Worm (Caenorhabditis elegans): ENCODE measurements around the gene T01G5.6.

The T01G5.6 gene

ce11 chrV:15068378-15068777, 45.5 kb downstream of the T01G5.6 start, which contains the start of gene dnj-3:
Gene dnj-3 (plus strand): TSS chrV:15068678.
- TF ChIP-seq efl-1 (optimal IDR thresholded peaks at IDR 0.05) (no peak), efl-1 (GFP tag; optimal IDR thresholded peaks at IDR 0.05 in 1 of 2) (peak in 1 of 2 experiments; percentile 24), ztf-4 (tag; optimal IDR thresholded peaks at IDR 0.05) (no peak), pqm-1 (tag; optimal IDR thresholded peaks at IDR 0.05) (no peak), rnt-1 (tag; optimal IDR thresholded peaks at IDR 0.05) (no peak)

DNA sequence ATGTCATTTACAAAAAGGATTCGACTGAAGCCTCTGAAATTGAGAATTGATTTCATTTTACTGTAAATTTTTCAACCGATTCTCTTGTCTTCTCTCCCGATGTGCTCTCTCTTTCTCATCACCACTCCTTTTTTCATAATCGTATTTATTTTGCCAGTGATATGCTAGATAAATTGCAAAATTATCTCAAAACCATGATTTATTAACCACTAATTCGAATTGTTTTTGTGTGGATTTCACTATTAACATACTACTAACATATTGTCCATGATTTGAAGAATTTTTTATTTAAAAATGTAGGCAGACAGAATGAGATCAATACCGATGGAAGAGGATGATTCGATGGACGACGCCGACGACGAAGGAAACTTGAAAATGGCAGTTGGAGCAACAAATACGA, 46.7 kb downstream of the T01G5.6 start, which contains the start of gene C25D7.10:
TSS of gene C25D7.10 (plus strand) at position 301 of the 400 bp plus-strand sequence.
- TF ChIP-seq dsc-1 (tag; optimal IDR thresholded peaks at IDR 0.05) = no peak
- no peak for TF ChIP-seq unc-98 (GFP tag; IDR thresholded peaks at IDR 0.05)
- TF ChIP-seq nhr-84 (tag; optimal IDR thresholded peaks at IDR 0.05) = no peak
- TF ChIP-seq C04F5.9 (tag; optimal IDR thresholded peaks at IDR 0.05) = no peak
- no peak for TF ChIP-seq aha-1 (tag; optimal IDR thresholded peaks at IDR 0.05)
- TF ChIP-seq isw-1 (GFP tag; IDR thresholded peaks at IDR 0.05) = no peak

DNA sequence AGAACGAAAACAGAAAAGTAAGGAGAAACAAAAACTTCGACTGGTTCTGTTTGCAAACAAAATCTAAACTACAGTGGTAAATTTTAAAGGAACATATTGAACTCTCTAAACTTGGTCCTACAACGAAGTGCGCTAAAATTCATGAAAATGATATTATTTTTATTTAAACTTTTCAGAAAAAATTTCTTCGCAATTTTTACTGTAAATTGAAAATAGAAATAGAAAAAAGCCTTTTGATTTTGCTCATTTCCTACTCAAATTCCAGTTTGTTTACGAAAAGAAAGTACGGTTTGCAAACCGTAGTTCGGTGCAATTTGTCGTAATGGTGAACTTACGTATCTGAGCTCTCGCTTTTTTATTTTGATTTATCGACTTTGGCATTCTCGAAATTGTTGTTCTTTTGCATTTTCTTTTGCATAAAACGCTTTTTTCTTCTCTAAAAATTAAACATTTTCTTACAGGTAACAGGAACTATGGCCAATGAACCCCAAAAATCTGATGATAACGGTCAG, 48.0 kb downstream of the T01G5.6 start, which contains the start of gene otub-1:
TSS of gene otub-1 (plus strand) at position 462 of the 512 bp plus-strand sequence.
- no peak for TF ChIP-seq efl-1 (optimal IDR thresholded peaks at IDR 0.05)
- peak in 1 of 2 experiments; percentile 13 for TF ChIP-seq efl-1 (GFP tag; optimal IDR thresholded peaks at IDR 0.05 in 1 of 2)
- TF ChIP-seq lin-35 (GFP tag; optimal IDR thresholded peaks at IDR 0.05) = no peak
- TF ChIP-seq lin-15B (tag; optimal IDR thresholded peaks at IDR 0.05) = no peak

DNA sequence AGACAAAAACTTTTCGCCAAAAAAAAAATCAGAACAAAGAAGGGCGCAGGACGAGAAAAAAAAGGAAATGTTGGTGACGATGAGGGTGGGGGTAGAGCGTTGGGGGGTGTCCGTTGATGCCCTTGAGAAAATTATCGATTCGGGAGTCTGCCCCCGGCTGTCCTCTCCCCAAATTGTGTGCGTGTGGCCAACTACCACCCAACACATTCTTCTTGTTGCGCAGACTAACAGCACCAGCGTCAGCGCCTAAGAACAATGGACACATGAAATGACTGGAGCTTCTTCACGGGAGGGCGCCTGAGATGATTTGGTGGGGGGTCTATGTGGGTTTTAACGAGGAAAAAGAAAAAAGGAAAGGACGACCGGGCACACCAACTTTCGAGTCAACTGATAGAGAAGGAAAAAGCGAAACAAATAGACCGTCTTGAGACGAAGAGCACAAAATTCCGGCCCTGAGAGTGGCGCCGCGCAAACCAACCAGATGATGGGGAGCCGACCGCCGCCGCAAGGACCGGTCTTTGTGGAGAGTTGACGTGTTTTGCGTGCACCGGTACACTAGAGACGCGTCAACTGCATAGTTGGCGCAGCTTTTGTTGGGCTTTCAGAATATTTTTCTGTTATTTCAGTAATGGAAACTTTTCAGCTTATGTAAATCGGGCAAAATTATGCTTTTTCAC, 48.7 kb downstream of the T01G5.6 start, which contains the start of gene C25D7.9:
TSS of gene C25D7.9 (plus strand) at position 68 of the 677 bp plus-strand sequence.
- TF ChIP-seq grh-1 (GFP tag; IDR thresholded peaks at IDR 0.05) (peak; percentile 51), tbx-2 (tag; optimal IDR thresholded peaks at IDR 0.05) (peak; percentile 15), nhr-71 (tag; optimal IDR thresholded peaks at IDR 0.05) (peak; percentile 48), mef-2 (tag; optimal IDR thresholded peaks at IDR 0.05) (no peak), lsy-2 (tag; optimal IDR thresholded peaks at IDR 0.05) (peak; percentile 31 to 62), fos-1 (tag; optimal IDR thresholded peaks at IDR 0.05) (no peak), C04F5.9 (tag; optimal IDR thresholded peaks at IDR 0.05) (no peak), lin-35 (GFP tag; optimal IDR thresholded peaks at IDR 0.05) (peak; percentile 47 to 53), lin-13 (GFP tag; optimal IDR thresholded peaks at IDR 0.05) (peak; percentile 32), efl-1 (optimal IDR thresholded peaks at IDR 0.05) (peak; percentile 34 to 53), efl-1 (GFP tag; optimal IDR thresholded peaks at IDR 0.05 in 1 of 2) (peak; percentile 37 to 89), nhr-20 (tag; optimal IDR thresholded peaks at IDR 0.05) (peak; percentile 31), swsn-7 (tag; optimal IDR thresholded peaks at IDR 0.05) (peak; percentile 19), ceh-82 (tag; optimal IDR thresholded peaks at IDR 0.05) (peak in 1 of 3 experiments; percentile 32), pax-3 (tag; optimal IDR thresholded peaks at IDR 0.05) (peak; percentile 9), rnt-1 (tag; optimal IDR thresholded peaks at IDR 0.05) (peak; percentile 72), snu-23 (GFP tag; optimal IDR thresholded peaks at IDR 0.05) (peak; percentile 46), skn-1 (tag; optimal IDR thresholded peaks at IDR 0.05) (peak; percentile 17), lin-14 (GFP tag; optimal IDR thresholded peaks at IDR 0.05) (peak; percentile 55), ceh-90 (tag; optimal IDR thresholded peaks at IDR 0.05) (no peak), mep-1 (tag; optimal IDR thresholded peaks at IDR 0.05) (peak; percentile 18), nhr-85 (tag) (peak; percentile 70), isw-1 (GFP tag; IDR thresholded peaks at IDR 0.05) (0 out of 2 replicates have a peak, but pooled peaks have one; percentile 2), C16A3.4 (tag; optimal IDR thresholded peaks at IDR 0.05) (peak; percentile 25), xbp-1 (tag; optimal IDR thresholded peaks at IDR 0.05) (peak; percentile 28), nhr-19 (GFP tag; conservative IDR thresholded peaks at IDR 0.05) (peak; percentile 24; the same call in 1 of the 2 replicates), dpl-1 (GFP tag; optimal IDR thresholded peaks at IDR 0.05) (peak; percentile 17 to 52 (median 45)), fkh-8 (tag; optimal IDR thresholded peaks at IDR 0.05) (peak; percentile 35), nhr-28 (tag; optimal IDR thresholded peaks at IDR 0.05) (no peak), dsc-1 (tag; optimal IDR thresholded peaks at IDR 0.05) (peak; percentile 2), unc-98 (GFP tag; IDR thresholded peaks at IDR 0.05) (no peak), unc-86 (tag; optimal IDR thresholded peaks at IDR 0.05) (peak; percentile 4)

All from whole organism, L1 larva.